Worm (Caenorhabditis elegans): Measurements from ENCODE around the gene F21A3.2.

ce11 chrV:15498434-15498833, 35.3 kb downstream of the F21A3.2 start, which contains the start of gene C06B8.7:
- TF ChIP-seq R02D3.7 (tag; optimal IDR thresholded peaks at IDR 0.05) (no peak), nhr-28 (tag; optimal IDR thresholded peaks at IDR 0.05) (no peak), mml-1 (tag; optimal IDR thresholded peaks at IDR 0.05) (no peak), tbx-2 (tag; optimal IDR thresholded peaks at IDR 0.05) (no peak), nhr-237 (tag; optimal IDR thresholded peaks at IDR 0.05) (no peak), skn-1 (tag; optimal IDR thresholded peaks at IDR 0.05) (no peak), snpc-4 (tag; optimal IDR thresholded peaks at IDR 0.05) (no peak), ama-1 (optimal IDR thresholded peaks at IDR 0.05) (no peak), ceh-82 (tag; optimal IDR thresholded peaks at IDR 0.05) (no peak), aly-2 (tag; optimal IDR thresholded peaks at IDR 0.05) (no peak), daf-12 (tag; optimal IDR thresholded peaks at IDR 0.05) (no peak), ztf-4 (tag; optimal IDR thresholded peaks at IDR 0.05) (no peak)

Data from whole organism, L3 larva.